Worm (Caenorhabditis elegans): Measurements from ENCODE around the gene idh-2.
A peak's percentile ranks its signal among the peaks of the same experiment; 100 is the strongest.

Gene idh-2

DNA sequence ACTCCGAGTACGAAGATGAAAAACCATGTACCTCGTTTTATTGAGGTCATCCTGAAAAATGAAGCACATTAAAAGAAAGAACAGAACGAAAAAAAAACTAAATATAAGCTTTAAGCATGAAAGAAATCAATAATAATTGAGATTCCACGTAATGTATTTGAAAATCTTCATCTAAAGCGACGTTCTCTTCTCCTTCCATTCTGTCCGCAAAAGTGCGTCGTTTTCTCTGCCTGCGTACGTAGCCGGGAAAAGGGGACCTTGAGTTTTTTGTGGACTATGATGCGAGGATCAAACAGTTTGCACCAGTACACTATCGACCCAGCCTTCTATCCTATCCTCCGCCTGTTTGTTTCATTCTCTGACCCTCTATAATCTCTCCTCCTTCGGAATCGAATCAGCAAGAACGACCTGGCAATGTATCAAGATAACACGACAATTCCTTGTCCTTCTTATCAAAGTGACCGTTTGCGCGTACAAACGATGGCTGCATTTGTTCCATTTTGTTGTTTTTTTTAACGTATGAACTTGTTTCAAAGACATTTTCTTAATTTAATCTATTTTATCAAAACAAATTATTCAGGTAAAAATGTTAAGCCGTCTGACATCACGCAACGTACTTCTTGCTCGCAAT lies at the start of gene idh-2, which contains the start of gene C34F6.7:
Gene idh-2, plus strand, starts transcription at position 581 of the 631 bp plus-strand sequence.
Gene C34F6.7, minus strand, starts transcription at position 51 of the 631 bp plus-strand sequence.
- TF ChIP-seq sea-1 (GFP tag; conservative IDR thresholded peaks at IDR 0.05) (0 out of 2 replicates have a peak, but pooled peaks have one; percentile 14), hmg-4 (GFP tag; optimal IDR thresholded peaks at IDR 0.05) (peak; percentile 46), F13C5.2 (tag; optimal IDR thresholded peaks at IDR 0.05) (no peak)

DNA sequence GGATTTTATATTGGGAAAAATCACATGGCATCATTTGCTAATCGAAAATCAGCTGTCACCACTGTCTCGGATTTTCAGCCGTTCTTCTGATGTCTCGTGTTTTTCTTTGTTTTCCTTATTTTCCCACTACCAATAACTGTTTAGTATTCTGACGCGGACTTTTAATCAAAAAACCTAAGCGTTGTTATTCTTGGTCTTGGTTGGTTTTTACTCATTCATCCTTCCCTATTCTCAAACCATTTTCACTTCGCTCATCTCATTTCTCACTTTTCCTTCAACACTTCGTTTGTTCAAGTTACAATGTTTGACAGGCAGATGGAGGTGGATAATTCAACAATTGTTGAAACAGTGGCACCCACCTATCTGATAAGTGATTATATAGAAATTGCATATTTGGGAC lies 37.2 kb upstream of the idh-2 start, which contains the start of gene gnrr-6:
Gene gnrr-6, plus strand, starts transcription at position 301 of the 400 bp plus-strand sequence.
- TF ChIP-seq B0310.2 (tag; optimal IDR thresholded peaks at IDR 0.05) (no peak), hmbx-1 (tag; optimal IDR thresholded peaks at IDR 0.05) (no peak), tra-4 (tag; optimal IDR thresholded peaks at IDR 0.05) (no peak), scrt-1 (GFP tag; IDR thresholded peaks at IDR 0.05) (no peak), aly-1 (tag; optimal IDR thresholded peaks at IDR 0.05) (no peak), flt-1 (GFP tag; IDR thresholded peaks at IDR 0.05) (no peak), ceh-13 (GFP tag; optimal IDR thresholded peaks at IDR 0.05) (no peak)

DNA sequence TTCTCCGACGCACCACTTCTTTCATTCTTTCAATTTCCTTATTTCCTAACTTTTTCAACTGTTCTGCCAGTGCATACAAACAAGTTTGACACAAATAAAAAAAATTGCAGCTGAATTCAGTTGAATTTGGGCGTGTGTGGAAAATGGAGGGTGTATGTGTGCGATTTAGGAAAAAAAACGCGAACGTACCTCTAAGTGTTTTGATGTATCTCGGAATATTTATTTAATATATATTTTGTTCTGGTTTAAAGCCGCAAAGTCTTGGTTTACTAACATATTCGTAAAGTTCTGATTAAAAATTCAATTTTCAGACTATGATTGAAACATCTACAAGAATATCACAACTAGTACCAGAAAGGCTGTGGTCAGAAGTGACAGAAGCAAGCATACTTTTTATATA lies 30.3 kb upstream of the idh-2 start, which contains the start of gene gnrr-7:
Gene gnrr-7, plus strand, starts transcription at position 301 of the 400 bp plus-strand sequence.
- no peak for TF ChIP-seq F13C5.2 (tag; optimal IDR thresholded peaks at IDR 0.05)
- TF ChIP-seq tbx-11 (GFP tag; IDR thresholded peaks at IDR 0.05) = no peak
- TF ChIP-seq tbx-37 (GFP tag; conservative IDR thresholded peaks at IDR 0.05) = no peak
- no peak for TF ChIP-seq aly-1 (tag; optimal IDR thresholded peaks at IDR 0.05)

DNA sequence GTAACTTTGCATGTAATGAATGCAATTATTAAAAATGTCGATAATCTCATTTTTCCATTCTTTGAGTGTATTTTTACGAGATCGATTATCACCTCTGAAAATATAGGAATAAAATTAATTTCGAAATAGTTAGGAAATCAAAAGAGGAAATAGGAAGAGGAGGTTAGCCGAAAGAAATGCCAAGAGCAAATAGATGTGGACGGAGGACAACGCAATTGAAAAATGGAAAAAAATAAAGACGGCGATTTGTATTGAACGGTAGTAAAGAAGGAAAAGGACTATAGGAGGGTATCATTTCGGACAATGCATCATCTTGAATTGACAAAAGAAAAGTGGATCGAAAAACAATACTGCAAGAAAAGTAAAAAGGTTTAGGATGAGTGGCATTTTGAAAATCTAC lies 26.3 kb upstream of the idh-2 start, which contains the start of gene F13D2.1:
Gene F13D2.1, minus strand, starts transcription at position 101 of the 400 bp plus-strand sequence.
- TF ChIP-seq pes-1 (GFP tag; IDR thresholded peaks at IDR 0.05) (no peak), scrt-1 (GFP tag; IDR thresholded peaks at IDR 0.05) (no peak), sea-1 (GFP tag; conservative IDR thresholded peaks at IDR 0.05) (no peak), ama-1 (optimal IDR thresholded peaks at IDR 0.05) (no peak), F13C5.2 (tag; optimal IDR thresholded peaks at IDR 0.05) (no peak)

DNA sequence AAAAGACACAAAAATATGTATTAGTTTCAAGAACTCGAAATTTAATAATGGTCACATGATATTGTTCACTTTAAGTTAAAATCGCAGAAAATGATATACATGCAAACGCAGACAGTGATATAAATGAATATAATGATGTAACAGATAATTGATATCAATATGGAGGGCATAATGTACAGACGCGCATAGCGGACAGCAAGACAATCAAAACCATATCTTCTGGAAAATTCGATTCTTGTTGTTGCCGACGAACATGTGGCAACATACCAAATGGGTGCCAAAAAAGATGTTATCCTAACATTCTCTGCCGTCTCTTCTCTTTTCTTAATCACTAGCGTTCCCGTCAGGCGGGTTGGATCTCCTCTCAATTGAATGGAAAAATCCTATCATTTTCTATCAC lies 25.4 kb upstream of the idh-2 start:
- TF ChIP-seq ets-7 (tag; optimal IDR thresholded peaks at IDR 0.05) = no peak
- TF ChIP-seq hnd-1 (tag; optimal IDR thresholded peaks at IDR 0.05) = no peak
- TF ChIP-seq sea-1 (GFP tag; conservative IDR thresholded peaks at IDR 0.05) = no peak
- TF ChIP-seq flt-1 (GFP tag; IDR thresholded peaks at IDR 0.05) = no peak
- TF ChIP-seq pes-1 (GFP tag; IDR thresholded peaks at IDR 0.05) = no peak
- TF ChIP-seq B0310.2 (tag; optimal IDR thresholded peaks at IDR 0.05) = no peak
- TF ChIP-seq ceh-36 (tag; optimal IDR thresholded peaks at IDR 0.05) = no peak
- no peak for TF ChIP-seq tra-4 (tag; optimal IDR thresholded peaks at IDR 0.05)
- TF ChIP-seq hmg-4 (GFP tag; optimal IDR thresholded peaks at IDR 0.05) = no peak
- no peak for TF ChIP-seq ama-1 (optimal IDR thresholded peaks at IDR 0.05)
- no peak for TF ChIP-seq scrt-1 (GFP tag; IDR thresholded peaks at IDR 0.05)
- TF ChIP-seq F13C5.2 (tag; optimal IDR thresholded peaks at IDR 0.05) = no peak
- TF ChIP-seq tbx-11 (GFP tag; IDR thresholded peaks at IDR 0.05) = no peak
- TF ChIP-seq ceh-13 (GFP tag; optimal IDR thresholded peaks at IDR 0.05) = no peak
- TF ChIP-seq hmbx-1 (tag; optimal IDR thresholded peaks at IDR 0.05) = no peak

DNA sequence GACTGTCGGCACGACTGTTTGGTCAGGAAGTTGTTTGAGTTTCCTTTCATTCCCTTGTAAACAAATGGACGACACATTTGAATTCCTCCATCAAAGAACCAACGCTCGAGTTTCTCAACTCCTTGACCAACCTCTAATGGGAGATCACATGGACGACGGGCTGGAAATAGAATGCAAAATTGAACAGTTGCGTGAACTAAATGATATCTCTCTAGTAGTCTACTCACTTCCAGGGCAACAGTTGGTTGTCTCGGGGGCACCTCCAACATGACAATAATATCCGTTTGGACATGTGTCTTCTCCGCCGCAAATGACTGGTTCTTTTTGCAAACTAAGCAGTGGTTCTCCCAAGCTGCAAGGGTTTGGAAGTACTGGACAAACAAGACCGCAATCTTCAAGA lies 22.1 kb upstream of the idh-2 start:
- TF ChIP-seq B0310.2 (tag; optimal IDR thresholded peaks at IDR 0.05) = no peak
- TF ChIP-seq ceh-36 (tag; optimal IDR thresholded peaks at IDR 0.05) = no peak
- TF ChIP-seq hnd-1 (tag; optimal IDR thresholded peaks at IDR 0.05) = no peak

DNA sequence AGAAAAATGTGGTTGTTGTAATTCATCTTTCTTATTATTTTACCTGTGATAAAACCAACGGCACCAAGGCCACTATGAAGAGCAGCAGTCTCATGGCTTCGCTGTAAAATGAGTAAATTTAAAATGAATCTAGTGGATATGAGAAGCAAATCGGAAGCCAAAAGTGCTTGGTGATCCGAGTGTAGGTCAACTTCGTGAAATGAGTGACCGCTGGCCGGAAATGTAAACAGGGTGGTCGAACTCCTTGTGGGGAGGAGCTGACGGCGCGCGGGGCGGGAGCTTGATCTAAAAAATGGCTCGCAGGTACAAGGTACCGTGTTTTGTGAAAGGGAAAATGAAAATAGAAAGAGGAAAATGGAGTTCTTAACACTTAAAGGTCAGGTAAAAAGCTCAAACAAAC lies 19.1 kb upstream of the idh-2 start, which contains the start of gene C34F6.1:
Gene C34F6.1, minus strand, starts transcription at position 101 of the 400 bp plus-strand sequence.
- TF ChIP-seq ama-1 (optimal IDR thresholded peaks at IDR 0.05) (no peak), ceh-13 (GFP tag; optimal IDR thresholded peaks at IDR 0.05) (no peak), tbx-37 (GFP tag; conservative IDR thresholded peaks at IDR 0.05) (no peak), ets-7 (tag; optimal IDR thresholded peaks at IDR 0.05) (no peak), B0310.2 (tag; optimal IDR thresholded peaks at IDR 0.05) (no peak), hmbx-1 (tag; optimal IDR thresholded peaks at IDR 0.05) (no peak), flt-1 (GFP tag; IDR thresholded peaks at IDR 0.05) (no peak), sea-1 (GFP tag; conservative IDR thresholded peaks at IDR 0.05) (no peak), tra-4 (tag; optimal IDR thresholded peaks at IDR 0.05) (no peak), aly-1 (tag; optimal IDR thresholded peaks at IDR 0.05) (no peak), hmg-4 (GFP tag; optimal IDR thresholded peaks at IDR 0.05) (no peak), ceh-36 (tag; optimal IDR thresholded peaks at IDR 0.05) (no peak), pes-1 (GFP tag; IDR thresholded peaks at IDR 0.05) (no peak), F13C5.2 (tag; optimal IDR thresholded peaks at IDR 0.05) (no peak), scrt-1 (GFP tag; IDR thresholded peaks at IDR 0.05) (no peak), tbx-11 (GFP tag; IDR thresholded peaks at IDR 0.05) (no peak), hnd-1 (tag; optimal IDR thresholded peaks at IDR 0.05) (no peak)

DNA sequence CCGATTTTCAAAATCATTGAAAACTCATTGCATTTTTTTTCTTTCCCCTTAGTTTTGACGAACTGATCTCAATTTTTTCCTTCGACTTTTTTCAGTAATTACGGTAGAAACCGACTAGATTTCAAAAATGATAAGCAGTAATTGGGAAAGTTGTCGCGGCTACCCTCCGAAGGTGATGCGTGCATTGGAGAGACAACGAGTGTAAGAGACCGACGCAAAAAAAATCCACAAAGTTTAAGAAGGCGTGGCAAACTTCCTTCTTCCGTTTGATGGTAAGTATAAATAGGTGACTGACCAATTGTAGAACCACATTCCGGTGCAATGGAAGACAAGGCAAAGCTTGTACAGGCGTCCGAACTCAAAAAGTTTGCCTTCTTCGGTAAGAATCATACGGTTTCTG lies 16.6 kb upstream of the idh-2 start, which contains the start of gene col-178:
Gene col-178, plus strand, starts transcription at position 301 of the 400 bp plus-strand sequence.
- TF ChIP-seq tbx-11 (GFP tag; IDR thresholded peaks at IDR 0.05) (no peak), ceh-13 (GFP tag; optimal IDR thresholded peaks at IDR 0.05) (no peak), hmbx-1 (tag; optimal IDR thresholded peaks at IDR 0.05) (no peak)

DNA sequence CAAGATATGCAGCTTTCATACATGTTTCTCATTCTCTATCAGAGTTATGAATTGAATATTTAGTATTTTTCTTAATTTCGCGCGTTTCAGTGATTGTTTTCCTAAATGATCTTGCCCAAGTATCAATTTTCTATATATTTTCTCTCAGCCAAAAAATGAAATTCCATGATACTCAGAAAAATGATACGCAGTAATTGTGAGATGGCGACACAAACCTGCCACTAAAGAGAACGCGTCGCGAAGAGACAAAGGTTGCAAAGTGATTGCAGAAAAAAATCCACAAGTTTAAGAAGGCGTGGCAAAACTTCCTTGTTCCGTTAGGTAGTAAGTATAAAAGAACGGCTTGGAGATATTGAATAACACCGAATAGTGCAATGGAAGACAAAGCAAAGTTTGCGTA lies 14.6 kb upstream of the idh-2 start, which contains the start of gene col-179:
Gene col-179, plus strand, starts transcription at position 301 of the 400 bp plus-strand sequence.
- TF ChIP-seq tra-4 (tag; optimal IDR thresholded peaks at IDR 0.05) (no peak), F13C5.2 (tag; optimal IDR thresholded peaks at IDR 0.05) (no peak), tbx-11 (GFP tag; IDR thresholded peaks at IDR 0.05) (no peak), sea-1 (GFP tag; conservative IDR thresholded peaks at IDR 0.05) (no peak), aly-1 (tag; optimal IDR thresholded peaks at IDR 0.05) (no peak), ceh-13 (GFP tag; optimal IDR thresholded peaks at IDR 0.05) (no peak), scrt-1 (GFP tag; IDR thresholded peaks at IDR 0.05) (no peak), tbx-37 (GFP tag; conservative IDR thresholded peaks at IDR 0.05) (no peak), hmg-4 (GFP tag; optimal IDR thresholded peaks at IDR 0.05) (no peak), flt-1 (GFP tag; IDR thresholded peaks at IDR 0.05) (no peak), ama-1 (optimal IDR thresholded peaks at IDR 0.05) (no peak), pes-1 (GFP tag; IDR thresholded peaks at IDR 0.05) (no peak), ets-7 (tag; optimal IDR thresholded peaks at IDR 0.05) (no peak), hmbx-1 (tag; optimal IDR thresholded peaks at IDR 0.05) (no peak), B0310.2 (tag; optimal IDR thresholded peaks at IDR 0.05) (no peak)
